Worm (Caenorhabditis elegans) whole organism, L2 larva: ENCODE data around the gene acds-10.

Source experiments
- R02D3.7 ChIP-seq: fragments of 150-350 bp; optimal IDR thresholded peaks from 2 replicates; lab custom pipeline; 2014; ENCODE audit warnings: missing biosample characterization, missing genetic modification characterization
- ama-1 ChIP-seq: fragments of 150-350 bp; optimal IDR thresholded peaks from 2 replicates; lab custom pipeline; 2018; ENCODE audit warnings: inconsistent platforms
- ceh-82 ChIP-seq: fragments of 150-350 bp; optimal IDR thresholded peaks from 2 replicates; lab custom pipeline; 2014; ENCODE audit warnings: missing biosample characterization, missing genetic modification characterization
- elt-3 ChIP-seq: sonication (generic microtip); optimal IDR thresholded peaks from 2 replicates; lab custom pipeline; 2017; ENCODE audit warnings: missing biosample characterization, missing genetic modification characterization
- lin-11 ChIP-seq: fragments of 150-350 bp; sonication (generic microtip); optimal IDR thresholded peaks from 2 replicates; lab custom pipeline; 2014; ENCODE audit warnings: missing biosample characterization, missing genetic modification characterization, inconsistent platforms, mixed read lengths
- lsy-2 ChIP-seq, 2 experiments: fragments of 150-350 bp in 1 of 2; sonication (generic microtip) in 1 of 2; optimal IDR thresholded peaks; 2 replicates each; lab custom pipeline; 2014 to 2017; ENCODE audit warnings: missing biosample characterization in 2 of 2, missing genetic modification characterization in 2 of 2
- nhr-11 ChIP-seq: fragments of 150-350 bp; optimal IDR thresholded peaks from 2 replicates; lab custom pipeline; 2014; ENCODE audit warnings: missing biosample characterization, missing genetic modification characterization
- nhr-129 ChIP-seq: fragments of 150-350 bp; optimal IDR thresholded peaks from 2 replicates; lab custom pipeline; 2014; ENCODE audit warnings: missing biosample characterization, missing genetic modification characterization
- nhr-23 ChIP-seq: fragments of 150-350 bp; optimal IDR thresholded peaks from 2 replicates; lab custom pipeline; 2014; ENCODE audit warnings: missing biosample characterization, missing genetic modification reagents, missing genetic modification characterization
- skn-1 ChIP-seq: sonication (generic microtip); optimal IDR thresholded peaks from 2 replicates; lab custom pipeline; 2017; ENCODE audit warnings: missing biosample characterization, missing genetic modification characterization

DNA sequence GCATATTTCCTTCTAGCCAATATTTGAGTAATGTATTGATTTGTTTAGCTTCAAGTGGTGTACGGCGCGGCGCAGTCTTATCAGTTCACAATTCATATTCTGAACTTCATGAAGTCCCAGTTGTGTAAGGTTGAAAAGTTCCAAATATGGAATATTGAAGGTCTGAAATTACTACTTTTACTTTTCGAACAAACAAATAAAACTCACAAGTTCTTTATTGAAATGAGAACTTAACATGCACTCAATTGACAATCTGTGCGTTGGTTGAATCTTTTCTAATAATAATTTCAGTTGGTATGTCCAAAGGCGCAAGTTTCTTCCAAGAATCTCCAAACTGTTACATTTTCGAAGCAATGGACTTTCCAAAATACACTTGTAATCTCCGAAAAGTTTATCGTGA lies 11.2 kb downstream of the acds-10 start, which contains the start of gene C53A3.4:
- TF ChIP-seq nhr-11 (tag; lab: Kevin White, UChicago) (no peak), R02D3.7 (tag; lab: Kevin White, UChicago) (no peak), ceh-82 (tag; lab: Kevin White, UChicago) (no peak), nhr-23 (no peak), nhr-129 (no peak), lin-11 (tag; lab: Kevin White, UChicago) (no peak), elt-3 (tag; lab: Kevin White, UChicago) (no peak), skn-1 (no peak), ama-1 (lab: Kevin White, UChicago) (no peak), lsy-2 (tag; optimal IDR thresholded peaks at IDR 0.05; lab: Kevin White, UChicago) (no peak)
